Fruit fly (Drosophila melanogaster) whole organism: ENCODE data around the gene rno.

Source experiments
- CG8478 ChIP-seq: fragments of >200 bp; optimal IDR thresholded peaks from 2 replicates; lab custom pipeline; 2018; ENCODE audit warnings: inconsistent platforms
- Dll ChIP-seq: fragments of >200 bp; optimal IDR thresholded peaks from 2 replicates; lab custom pipeline; 2017
- EcR ChIP-seq, 2 experiments: fragments of >200 bp; optimal IDR thresholded peaks; 2 replicates each; lab custom pipeline; 2017; ENCODE audit warnings: missing biosample characterization in 2 of 2, missing genetic modification characterization in 2 of 2, missing genetic modification reagents in 2 of 2
- pan ChIP-seq: fragments of >200 bp; optimal IDR thresholded peaks from 2 replicates; lab custom pipeline; 2017
- psq ChIP-seq: fragments of >200 bp; optimal IDR thresholded peaks from 2 replicates; lab custom pipeline; 2017
- usp ChIP-seq: fragments of >200 bp; optimal IDR thresholded peaks from 2 replicates; lab custom pipeline; 2017; ENCODE audit warnings: missing biosample characterization, missing genetic modification characterization, mixed read lengths

Gene rno

dm6 chr3L:199754-200596 is at the start of gene rno, which contains the start of gene mri:
Gene rno (minus strand): TSS chr3L:199762.
Gene mri (plus strand): TSS chr3L:200174.
- no peak for TF ChIP-seq usp (GFP tag; lab: Kevin White, UChicago)
- TF ChIP-seq EcR (GFP tag; optimal IDR thresholded peaks at IDR 0.05; lab: Kevin White, UChicago): no peak
- no peak for TF ChIP-seq psq (lab: Kevin White, UChicago)
- no peak for TF ChIP-seq Dll (lab: Kevin White, UChicago)
- no peak for TF ChIP-seq pan (lab: Kevin White, UChicago)
- TF ChIP-seq CG8478: no peak

dm6 chr3L:248226-248758 is 48.7 kb upstream of the rno start:
- TF ChIP-seq EcR (GFP tag; optimal IDR thresholded peaks at IDR 0.05; lab: Kevin White, UChicago) (no peak), pan (lab: Kevin White, UChicago) (no peak), usp (GFP tag; lab: Kevin White, UChicago) (no peak), CG8478 (no peak), Dll (lab: Kevin White, UChicago) (no peak), psq (lab: Kevin White, UChicago) (no peak)

dm6 chr3L:247482-248225 is 48.1 kb upstream of the rno start, which contains the start of gene mthl14:
Gene mthl14 (plus strand): TSS chr3L:247491.
- TF ChIP-seq EcR (GFP tag; optimal IDR thresholded peaks at IDR 0.05; lab: Kevin White, UChicago): no peak
- TF ChIP-seq CG8478: no peak
- TF ChIP-seq usp (GFP tag; lab: Kevin White, UChicago): no peak
- TF ChIP-seq pan (lab: Kevin White, UChicago): no peak
- TF ChIP-seq Dll (lab: Kevin White, UChicago): no peak
- TF ChIP-seq psq (lab: Kevin White, UChicago): no peak

dm6 chr3L:246644-247199 is 47.2 kb upstream of the rno start:
- TF ChIP-seq CG8478: no peak
- no peak for TF ChIP-seq pan (lab: Kevin White, UChicago)
- no peak for TF ChIP-seq usp (GFP tag; lab: Kevin White, UChicago)
- TF ChIP-seq EcR (GFP tag; optimal IDR thresholded peaks at IDR 0.05; lab: Kevin White, UChicago): no peak
- TF ChIP-seq psq (lab: Kevin White, UChicago): no peak

dm6 chr3L:234337-234736 is 34.8 kb upstream of the rno start:
- TF ChIP-seq CG8478 (no peak), EcR (GFP tag; optimal IDR thresholded peaks at IDR 0.05; lab: Kevin White, UChicago) (no peak), psq (lab: Kevin White, UChicago) (no peak), Dll (lab: Kevin White, UChicago) (no peak), usp (GFP tag; lab: Kevin White, UChicago) (no peak), pan (lab: Kevin White, UChicago) (no peak)

- no peak for TF ChIP-seq Dll (lab: Kevin White, UChicago)
- TF ChIP-seq pan (lab: Kevin White, UChicago): no peak
- TF ChIP-seq usp (GFP tag; lab: Kevin White, UChicago): no peak
- TF ChIP-seq EcR (GFP tag; optimal IDR thresholded peaks at IDR 0.05; lab: Kevin White, UChicago): no peak
- no peak for TF ChIP-seq CG8478
Measured at dm6 chr3L:233251-233650, 33.7 kb upstream of the rno start, which contains the start of gene CG34453. Gene CG34453 (minus strand): TSS chr3L:233351.

dm6 chr3L:232267-232666 is 32.7 kb upstream of the rno start, which contains the start of gene CG34454:
Gene CG34454 (minus strand): TSS chr3L:232350.
- no peak for TF ChIP-seq CG8478
- no peak for TF ChIP-seq Dll (lab: Kevin White, UChicago)
- TF ChIP-seq EcR (GFP tag; optimal IDR thresholded peaks at IDR 0.05; lab: Kevin White, UChicago): no peak
- no peak for TF ChIP-seq pan (lab: Kevin White, UChicago)
- TF ChIP-seq psq (lab: Kevin White, UChicago): no peak
- TF ChIP-seq usp (GFP tag; lab: Kevin White, UChicago): no peak

dm6 chr3L:231504-231903 is 31.9 kb upstream of the rno start, which contains the start of gene CG42846:
Gene CG42846 (minus strand): TSS chr3L:231604.
- TF ChIP-seq pan (lab: Kevin White, UChicago): no peak
- no peak for TF ChIP-seq CG8478
- TF ChIP-seq EcR (GFP tag; optimal IDR thresholded peaks at IDR 0.05; lab: Kevin White, UChicago): no peak
- no peak for TF ChIP-seq psq (lab: Kevin White, UChicago)
- TF ChIP-seq Dll (lab: Kevin White, UChicago): no peak
- no peak for TF ChIP-seq usp (GFP tag; lab: Kevin White, UChicago)

- TF ChIP-seq CG8478: no peak
- no peak for TF ChIP-seq pan (lab: Kevin White, UChicago)
- no peak for TF ChIP-seq EcR (GFP tag; optimal IDR thresholded peaks at IDR 0.05; lab: Kevin White, UChicago)
- TF ChIP-seq Dll (lab: Kevin White, UChicago): no peak
- no peak for TF ChIP-seq usp (GFP tag; lab: Kevin White, UChicago)
- no peak for TF ChIP-seq psq (lab: Kevin White, UChicago)
Measured at dm6 chr3L:225120-225519, 25.6 kb upstream of the rno start.

- TF ChIP-seq CG8478 (peak; percentile 45), EcR (GFP tag; optimal IDR thresholded peaks at IDR 0.05; lab: Kevin White, UChicago) (no peak)
Measured at dm6 chr3L:224004-224951, 24.7 kb upstream of the rno start.
